Fruit fly (Drosophila melanogaster): ENCODE results near the gene CG9672.

DNA sequence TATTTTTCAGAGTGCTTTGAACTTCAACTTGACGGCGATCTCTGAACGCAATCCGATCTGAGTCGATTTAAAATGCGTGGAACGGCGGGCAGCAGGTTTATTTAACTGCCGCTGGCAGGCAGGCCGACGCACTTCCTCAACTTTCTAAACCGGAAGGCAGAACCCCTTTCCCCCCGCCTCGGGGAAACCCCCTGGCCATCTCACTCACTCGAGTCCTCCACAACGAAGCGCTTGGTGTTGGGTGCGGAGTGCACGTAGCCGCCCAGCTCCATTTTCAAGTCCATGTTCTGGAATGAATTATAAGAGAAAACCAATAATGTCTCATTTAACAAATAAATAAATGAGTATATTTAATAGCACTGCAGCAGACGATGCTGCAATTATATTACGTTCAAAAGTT lies 36.8 kb downstream of the CG9672 start:
- TF ChIP-seq psq (optimal IDR thresholded peaks at IDR 0.05) (no peak), CG8478 (optimal IDR thresholded peaks at IDR 0.05) (no peak), usp (GFP tag; optimal IDR thresholded peaks at IDR 0.05) (no peak)
